Worm (Caenorhabditis elegans) whole organism, L1 larva: ENCODE data around the gene Y43F8C.16.

Source experiments
- fkh-8 ChIP-seq: sonication (generic microtip); optimal IDR thresholded peaks from 2 replicates; lab custom pipeline; 2016; ENCODE audit warnings: mild to moderate bottlenecking, missing genetic modification characterization, missing compliant biosample characterization
- jun-1 ChIP-seq: fragments of 150-350 bp; optimal IDR thresholded peaks from 2 replicates; lab custom pipeline; 2014; ENCODE audit warnings: missing biosample characterization, missing genetic modification reagents, missing genetic modification characterization
- lin-35 ChIP-seq, 2 experiments: fragments of 150-350 bp; optimal IDR thresholded peaks; 2 replicates each; lab custom pipeline; 2014; ENCODE audit warnings: missing biosample characterization in 2 of 2, missing genetic modification characterization in 2 of 2, missing genetic modification reagents in 2 of 2
- lin-39 ChIP-seq: fragments of 150-350 bp; optimal IDR thresholded peaks from 2 replicates; lab custom pipeline; 2014; ENCODE audit warnings: missing biosample characterization, missing genetic modification reagents, missing genetic modification characterization
- mdl-1 ChIP-seq, 2 experiments: fragments of 150-350 bp; optimal IDR thresholded peaks; 2 replicates each; lab custom pipeline; 2014 to 2017; ENCODE audit warnings: missing biosample characterization in 2 of 2, missing genetic modification characterization in 2 of 2, inconsistent platforms in 1 of 2
- nhr-11 ChIP-seq: fragments of 150-350 bp; optimal IDR thresholded peaks from 2 replicates; lab custom pipeline; 2014; ENCODE audit warnings: missing biosample characterization, missing genetic modification characterization
- nhr-76 ChIP-seq: sonication (generic microtip); optimal IDR thresholded peaks from 2 replicates; lab custom pipeline; 2017; ENCODE audit warnings: missing biosample characterization, missing genetic modification characterization
- skn-1 ChIP-seq: fragments of 150-350 bp; optimal IDR thresholded peaks from 2 replicates; lab custom pipeline; 2014; ENCODE audit warnings: missing biosample characterization, missing genetic modification characterization
- sox-4 ChIP-seq: sonication (generic microtip); optimal IDR thresholded peaks from 2 replicates; lab custom pipeline; 2016; ENCODE audit warnings: missing genetic modification characterization, missing compliant biosample characterization
- tbx-2 ChIP-seq: sonication (generic microtip); optimal IDR thresholded peaks from 2 replicates; lab custom pipeline; 2016; ENCODE audit warnings: missing genetic modification characterization, missing compliant biosample characterization
- unc-86 ChIP-seq: sonication (generic microtip); optimal IDR thresholded peaks from 2 replicates; lab custom pipeline; 2016; ENCODE audit warnings: missing genetic modification characterization, missing compliant biosample characterization
- zag-1 ChIP-seq: fragments of 150-350 bp; optimal IDR thresholded peaks from 2 replicates; lab custom pipeline; 2014; ENCODE audit warnings: missing biosample characterization, missing genetic modification characterization

- TF ChIP-seq jun-1 (tag; lab: Kevin White, UChicago) = no peak
- TF ChIP-seq zag-1 (tag; lab: Kevin White, UChicago) = no peak
- no peak for TF ChIP-seq sox-4 (tag; lab: Kevin White, UChicago)
- no peak for TF ChIP-seq nhr-76
- TF ChIP-seq nhr-11 (tag; lab: Kevin White, UChicago) = no peak
- TF ChIP-seq tbx-2 = no peak
- no peak for TF ChIP-seq unc-86 (tag; lab: Kevin White, UChicago)
- TF ChIP-seq mdl-1 (tag; optimal IDR thresholded peaks at IDR 0.05; lab: Kevin White, UChicago) = no peak
- TF ChIP-seq skn-1 (tag; lab: Kevin White, UChicago) = no peak
- no peak for TF ChIP-seq lin-39 (tag; lab: Kevin White, UChicago)
- no peak for TF ChIP-seq fkh-8 (tag; lab: Kevin White, UChicago)
- no peak for TF ChIP-seq lin-35 (GFP tag; optimal IDR thresholded peaks at IDR 0.05; lab: Kevin White, UChicago)
Observed at ce11 chrV:19670866-19671265, 44.5 kb downstream of the Y43F8C.16 start.
